Worm (Caenorhabditis elegans) whole organism, L4/young adult: ENCODE measurements around the gene iglr-2.

Experiments used
- W03F9.2 ChIP-seq: fragments of 150-350 bp; optimal IDR thresholded peaks from 2 replicates; lab custom pipeline; 2014; ENCODE audit warnings: missing biosample characterization, missing genetic modification characterization
- him-1 ChIP-seq: sonication (generic microtip); optimal IDR thresholded peaks from 2 replicates; lab custom pipeline; 2016; ENCODE audit warnings: missing genotype, missing genetic modification reagents, missing genetic modification characterization, missing compliant biosample characterization

DNA sequence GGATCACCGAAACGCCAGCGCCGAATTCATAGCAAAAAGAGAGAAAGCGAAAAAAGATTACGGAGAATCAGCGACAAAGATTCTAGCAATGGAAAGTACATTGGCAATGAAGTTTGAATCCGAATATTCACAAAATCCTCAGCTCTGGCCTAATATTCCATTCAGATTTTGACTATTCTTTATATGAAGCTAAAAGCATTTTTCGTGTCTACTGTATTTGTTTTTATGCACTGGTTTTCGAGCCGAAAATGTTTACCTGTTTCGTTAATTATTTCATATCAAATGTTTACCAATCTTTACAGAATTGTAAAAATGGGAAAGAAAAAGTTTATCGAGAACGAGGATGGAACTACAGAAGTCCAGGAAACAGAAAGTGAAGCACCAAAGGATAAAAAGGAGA lies 22.9 kb downstream of the iglr-2 start, which contains the start of gene F10E9.4:
- TF ChIP-seq him-1 (no peak), W03F9.2 (tag; lab: Kevin White, UChicago) (no peak)
